Worm (Caenorhabditis elegans) whole organism, young adult: ENCODE measurements around the gene C39B5.5.

ENCODE experiments used
- gei-17 ChIP-seq: fragments of 200-800 bp; sonication (Bioruptor generic); optimal IDR thresholded peaks from 2 replicates; lab custom pipeline; 2018; ENCODE audit warnings: mild to moderate bottlenecking, missing genetic modification characterization, missing compliant biosample characterization
- hlh-12 ChIP-seq: sonication (generic microtip); optimal IDR thresholded peaks from 2 replicates; lab custom pipeline; 2016; ENCODE audit warnings: missing genetic modification characterization, missing compliant biosample characterization
- lag-1 ChIP-seq: fragments of 200-800 bp; sonication (Bioruptor generic); IDR thresholded peaks from 2 replicates; pipeline ENCODE4 v1.3.6; 2022; ENCODE audit warnings: missing genetic modification reagents, missing genetic modification characterization, missing compliant biosample characterization
- madf-8 ChIP-seq: fragments of 200-800 bp; sonication (Bioruptor generic); conservative IDR thresholded peaks from 2 replicates; pipeline ENCODE4 v1.3.6; 2022; ENCODE audit warnings: missing genetic modification reagents, missing genetic modification characterization, missing compliant biosample characterization
- nfya-1 ChIP-seq: sonication (generic microtip); optimal IDR thresholded peaks from 2 replicates; lab custom pipeline; 2017; ENCODE audit warnings: antibody characterized with exemption, missing compliant biosample characterization, missing genetic modification characterization, borderline replicate concordance; ENCODE audit not compliant: insufficient read depth
- snpc-4 ChIP-seq, 5 experiments: fragments of 150-350 bp in 1 of 5; sonication (generic microtip) in 4 of 5; optimal IDR thresholded peaks; 2 replicates each; lab custom pipeline; 2014 to 2018; ENCODE audit warnings: missing genetic modification characterization in 5 of 5, missing biosample characterization in 3 of 5, antibody characterized with exemption in 2 of 5, mild to moderate bottlenecking in 2 of 5, missing compliant biosample characterization in 2 of 5, missing genotype in 2 of 5, moderate library complexity in 2 of 5, missing genetic modification reagents in 1 of 5
- unc-62 ChIP-seq: fragments of 150-350 bp; optimal IDR thresholded peaks from 2 replicates; lab custom pipeline; 2014; ENCODE audit warnings: missing biosample characterization, missing genetic modification reagents, missing genetic modification characterization

DNA sequence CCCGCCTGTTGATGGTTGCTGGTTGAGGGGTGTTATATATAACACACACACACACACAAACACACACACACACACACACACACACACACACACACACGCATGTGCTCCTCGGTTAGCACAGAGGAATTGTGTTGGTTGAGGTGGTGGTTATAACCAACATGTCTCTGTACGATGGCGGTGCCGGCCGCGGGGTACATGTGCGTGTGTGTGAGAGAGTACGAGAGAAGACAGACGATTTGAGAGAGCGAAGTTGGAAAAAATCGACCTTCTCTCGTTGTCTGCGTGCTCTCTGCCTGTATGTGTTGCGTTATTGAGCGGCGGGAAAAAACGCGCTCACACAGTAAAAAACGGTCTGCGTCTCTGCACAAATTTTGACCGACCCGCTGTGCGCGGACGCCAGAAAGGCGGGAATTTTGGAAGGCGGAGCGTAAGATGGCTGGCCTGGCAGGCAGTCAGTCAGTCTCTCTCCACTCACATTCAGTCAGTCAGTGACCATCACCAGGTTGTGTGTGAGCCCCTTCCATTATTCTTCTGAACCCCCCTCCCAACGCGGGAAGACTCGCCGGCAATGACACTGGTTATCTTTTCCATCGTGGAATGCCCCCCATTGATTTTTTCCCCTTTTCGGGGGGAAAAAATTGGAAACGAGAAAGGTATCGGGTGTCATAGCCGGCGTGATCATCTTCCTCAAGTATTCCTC, 35.9 kb upstream of the C39B5.5 start:
- no peak for TF ChIP-seq lag-1 (GFP tag; lab: Robert Waterston, UW)
- TF ChIP-seq madf-8 (GFP tag; lab: Robert Waterston, UW): peak; percentile 80
- no peak for TF ChIP-seq nfya-1 (tag; lab: Kevin White, UChicago)
- TF ChIP-seq unc-62 (GFP tag; lab: Kevin White, UChicago): no peak
- TF ChIP-seq gei-17 (GFP tag; lab: Kevin White, UChicago): peak; percentile 27
- no peak for TF ChIP-seq hlh-12 (tag; lab: Kevin White, UChicago)
- peak; percentile 6 for TF ChIP-seq snpc-4 (GFP tag; optimal IDR thresholded peaks at IDR 0.05; lab: Kevin White, UChicago)
- peak in 2 of 4 experiments; percentile 43 to 63 for TF ChIP-seq snpc-4 (tag; optimal IDR thresholded peaks at IDR 0.05; lab: Kevin White, UChicago)
